Fruit fly (Drosophila melanogaster): ENCODE data around the gene mRpL12.

mRpL12 gene

DNA sequence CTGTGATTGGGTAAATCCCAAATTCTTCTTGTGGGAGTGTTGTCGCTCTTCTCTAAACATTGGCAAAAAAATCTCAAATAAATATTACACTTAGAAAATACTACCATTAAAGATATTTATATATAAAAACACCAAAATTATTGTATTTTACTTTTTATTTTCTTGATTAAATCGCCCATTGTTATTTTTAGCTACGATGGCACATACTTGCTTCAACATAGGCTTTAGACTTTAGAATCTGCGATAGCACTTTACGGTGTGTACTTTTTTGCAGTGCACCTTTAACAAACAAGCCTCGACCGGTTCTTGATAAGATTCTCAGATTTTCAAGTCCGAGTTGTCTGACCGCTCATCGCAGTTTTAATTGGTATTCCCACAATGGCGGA is 1.9 kb upstream of the mRpL12 start, which contains the start of gene GNBP3 (continued):
- peak; percentile 89 for TF ChIP-seq CG10669 (GFP tag; optimal IDR thresholded peaks at IDR 0.05)
- peak; percentile 75 for TF ChIP-seq dac (GFP tag; optimal IDR thresholded peaks at IDR 0.05)
- TF ChIP-seq CG6276 (GFP tag; optimal IDR thresholded peaks at IDR 0.05) = no peak
- peak; percentile 90 for TF ChIP-seq achi (GFP tag; optimal IDR thresholded peaks at IDR 0.05)
- peak; percentile 87 for TF ChIP-seq CG1621 (tag; optimal IDR thresholded peaks at IDR 0.05)
- peak; percentile 71 for TF ChIP-seq CG8319 (GFP tag; optimal IDR thresholded peaks at IDR 0.05)
- TF ChIP-seq CG7368 (GFP tag; optimal IDR thresholded peaks at IDR 0.05) = peak; percentile 88
- TF ChIP-seq Hr39 (GFP tag; optimal IDR thresholded peaks at IDR 0.05) = peak; percentile 87
- TF ChIP-seq fd85E (GFP tag; optimal IDR thresholded peaks at IDR 0.05) = peak; percentile 81
- peak; percentile 92 for TF ChIP-seq CG32006 (GFP tag; optimal IDR thresholded peaks at IDR 0.05)
- TF ChIP-seq Eip93F (GFP tag; optimal IDR thresholded peaks at IDR 0.05) = peak; percentile 97
- TF ChIP-seq CG8632 (GFP tag; optimal IDR thresholded peaks at IDR 0.05) = peak; percentile 89
- peak; percentile 78 for TF ChIP-seq fd59A (GFP tag; optimal IDR thresholded peaks at IDR 0.05)
- TF ChIP-seq eg (GFP tag; IDR thresholded peaks at IDR 0.05) = peak; percentile 83
- TF ChIP-seq CG11762 (GFP tag; optimal IDR thresholded peaks at IDR 0.05; ENCODE audit: insufficient read depth) = peak; percentile 87
- TF ChIP-seq pdm3 (GFP tag; optimal IDR thresholded peaks at IDR 0.05) = no peak
- peak; percentile 91 for TF ChIP-seq acj6 (GFP tag; optimal IDR thresholded peaks at IDR 0.05)
- TF ChIP-seq CG16779 (tag; optimal IDR thresholded peaks at IDR 0.05) = peak; percentile 87
- peak; percentile 97 for TF ChIP-seq CG6163 (GFP tag; IDR thresholded peaks at IDR 0.05)
- TF ChIP-seq Hr4 (GFP tag; optimal IDR thresholded peaks at IDR 0.05) = peak; percentile 78
- TF ChIP-seq CG6792 (GFP tag; optimal IDR thresholded peaks at IDR 0.05) = peak; percentile 93
- TF ChIP-seq Blimp-1 (GFP tag; optimal IDR thresholded peaks at IDR 0.05) = peak; percentile 86
- TF ChIP-seq CG11902 (GFP tag; optimal IDR thresholded peaks at IDR 0.05) = peak; percentile 81
- TF ChIP-seq CG6808 (GFP tag; optimal IDR thresholded peaks at IDR 0.05) = peak; percentile 90
- TF ChIP-seq fkh (GFP tag; optimal IDR thresholded peaks at IDR 0.05) = peak; percentile 66
- peak; percentile 84 for TF ChIP-seq Ets21C (GFP tag; optimal IDR thresholded peaks at IDR 0.05)
- TF ChIP-seq Lpt (GFP tag; optimal IDR thresholded peaks at IDR 0.05) = peak; percentile 84
- peak; percentile 97 for TF ChIP-seq esn (GFP tag; optimal IDR thresholded peaks at IDR 0.05)
- peak; percentile 89 for TF ChIP-seq CG31627 (GFP tag; optimal IDR thresholded peaks at IDR 0.05)
- no peak for TF ChIP-seq Met (GFP tag; optimal IDR thresholded peaks at IDR 0.05)
- TF ChIP-seq Smox (GFP tag; optimal IDR thresholded peaks at IDR 0.05) = peak; percentile 94
- peak; percentile 94 for TF ChIP-seq dsx (GFP tag; optimal IDR thresholded peaks at IDR 0.05; ENCODE audit: poor library complexity, severe bottlenecking)
- TF ChIP-seq vri (GFP tag; optimal IDR thresholded peaks at IDR 0.05) = peak; percentile 94
- peak; percentile 92 for TF ChIP-seq CG10631 (GFP tag; optimal IDR thresholded peaks at IDR 0.05)
- peak; percentile 94 for TF ChIP-seq svp (GFP tag)
- TF ChIP-seq Gug (GFP tag; IDR thresholded peaks at IDR 0.05) = peak; percentile 77
- TF ChIP-seq Eip78C (GFP tag) = peak; percentile 98
- peak; percentile 89 to 92 for TF ChIP-seq ss (GFP tag; optimal IDR thresholded peaks at IDR 0.05)
- peak; percentile 79 for TF ChIP-seq Sox15 (GFP tag; optimal IDR thresholded peaks at IDR 0.05)
- peak; percentile 92 for TF ChIP-seq net (GFP tag; optimal IDR thresholded peaks at IDR 0.05)
- TF ChIP-seq CG9139 (GFP tag; optimal IDR thresholded peaks at IDR 0.05) = peak; percentile 88

DNA sequence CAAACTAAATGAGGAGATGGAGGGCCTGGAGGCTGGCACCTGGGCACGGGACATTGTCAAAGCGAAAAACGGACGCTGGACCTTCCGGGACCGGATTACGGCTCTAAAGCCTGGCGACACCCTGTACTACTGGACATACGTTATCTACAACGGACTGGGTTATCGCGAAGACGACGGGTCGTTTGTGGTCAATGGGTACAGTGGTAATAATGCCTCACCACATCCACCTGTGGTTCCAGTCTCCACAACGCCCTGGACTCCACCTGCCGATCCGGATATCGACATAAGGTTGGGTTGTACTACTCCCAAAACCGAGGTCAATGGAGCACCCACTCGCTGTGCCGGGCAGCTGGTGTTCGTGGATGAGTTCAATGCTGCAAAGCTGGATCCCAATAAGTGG is 1.4 kb upstream of the mRpL12 start:
- TF ChIP-seq fd85E (GFP tag; optimal IDR thresholded peaks at IDR 0.05) (no peak), svp (GFP tag) (peak; percentile 92)
